Fruit fly (Drosophila melanogaster): ENCODE measurements around the gene hdm.

hdm gene

dm6 chrX:7920081-7920688 is at the start of gene hdm, which contains the start of gene Ykt6 (continued):
- TF ChIP-seq CG6272 (GFP tag; IDR thresholded peaks at IDR 0.05) = peak; percentile 85
- peak; percentile 64 for TF ChIP-seq CG1792 (GFP tag; optimal IDR thresholded peaks at IDR 0.05)
- TF ChIP-seq jumu (GFP tag; optimal IDR thresholded peaks at IDR 0.05) = peak; percentile 86
- TF ChIP-seq wek (GFP tag; optimal IDR thresholded peaks at IDR 0.05) = peak; percentile 51
- no peak for TF ChIP-seq Lim3 (GFP tag; IDR thresholded peaks at IDR 0.05)
- TF ChIP-seq Med (GFP tag) = peak; percentile 97
- peak; percentile 73 for TF ChIP-seq CG18599 (GFP tag; optimal IDR thresholded peaks at IDR 0.05)
- peak; percentile 74 for TF ChIP-seq Dip3 (GFP tag; optimal IDR thresholded peaks at IDR 0.05)
- TF ChIP-seq CG4730 (GFP tag; IDR thresholded peaks at IDR 0.05) = peak; percentile 77; the same call in 1 of the 2 replicates
- TF ChIP-seq emc (GFP tag; optimal IDR thresholded peaks at IDR 0.05) = peak; percentile 50
- TF ChIP-seq CG2202 (tag; optimal IDR thresholded peaks at IDR 0.05) = peak; percentile 59
- peak; percentile 28 for TF ChIP-seq CG4854 (GFP tag; optimal IDR thresholded peaks at IDR 0.05)
- TF ChIP-seq CG34376 (GFP tag; optimal IDR thresholded peaks at IDR 0.05) = peak; percentile 62
- no peak for TF ChIP-seq dati (GFP tag; IDR thresholded peaks at IDR 0.05)
- no peak for TF ChIP-seq CG12071 (GFP tag; optimal IDR thresholded peaks at IDR 0.05)
- peak; percentile 80 for TF ChIP-seq otp (GFP tag; IDR thresholded peaks at IDR 0.05)
- peak; percentile 68 for TF ChIP-seq CG8388 (GFP tag; optimal IDR thresholded peaks at IDR 0.05)
- no peak for TF ChIP-seq sd (tag; optimal IDR thresholded peaks at IDR 0.05)
- no peak for TF ChIP-seq ind (GFP tag; optimal IDR thresholded peaks at IDR 0.05)
- TF ChIP-seq CG1603 (tag; optimal IDR thresholded peaks at IDR 0.05) = peak; percentile 91
- TF ChIP-seq NK7.1 (GFP tag; optimal IDR thresholded peaks at IDR 0.05) = peak; percentile 51
- peak; percentile 8 for TF ChIP-seq CG31388 (GFP tag; optimal IDR thresholded peaks at IDR 0.05)
- no peak for TF ChIP-seq Kr (GFP tag; optimal IDR thresholded peaks at IDR 0.05)
- peak; percentile 85 for TF ChIP-seq Atf6 (GFP tag; IDR thresholded peaks at IDR 0.05)
- peak; percentile 90 for TF ChIP-seq Opbp (GFP tag; IDR thresholded peaks at IDR 0.05; ENCODE audit: partially characterized antibody)
- TF ChIP-seq Sry-β (GFP tag; optimal IDR thresholded peaks at IDR 0.05) = peak; percentile 12
- no peak for TF ChIP-seq tap (tag; optimal IDR thresholded peaks at IDR 0.05)
- TF ChIP-seq ranshi (GFP tag; IDR thresholded peaks at IDR 0.05) = peak; percentile 82
- TF ChIP-seq vfl (GFP tag; optimal IDR thresholded peaks at IDR 0.05) = peak; percentile 37
- peak; percentile 65; the same call in 2 of the 3 replicates for TF ChIP-seq Mrtf (GFP tag; IDR thresholded peaks at IDR 0.05)
- peak; percentile 84; the same call in 2 of the 3 replicates for TF ChIP-seq mld (GFP tag; IDR thresholded peaks at IDR 0.05; ENCODE audit: partially characterized antibody)
- peak; percentile 78; the same call in 1 of the 2 replicates for TF ChIP-seq rib (GFP tag; IDR thresholded peaks at IDR 0.05)
- no peak for TF ChIP-seq Dfd (GFP tag; optimal IDR thresholded peaks at IDR 0.05)
- peak; percentile 98 for TF ChIP-seq CG13287 (GFP tag; IDR thresholded peaks at IDR 0.05; ENCODE audit: partially characterized antibody)
- TF ChIP-seq CG34224 (GFP tag; IDR thresholded peaks at IDR 0.05; ENCODE audit: partially characterized antibody) = peak; percentile 99
- no peak for TF ChIP-seq unpg (GFP tag; optimal IDR thresholded peaks at IDR 0.05)
- peak; percentile 69 for TF ChIP-seq CG18262 (tag; optimal IDR thresholded peaks at IDR 0.05)
- peak; percentile 86 for TF ChIP-seq gro (GFP tag; optimal IDR thresholded peaks at IDR 0.05)
- no peak for TF ChIP-seq ab (GFP tag; optimal IDR thresholded peaks at IDR 0.05)
- TF ChIP-seq ftz-f1 (GFP tag; optimal IDR thresholded peaks at IDR 0.05) = no peak
- no peak for TF ChIP-seq CG43689 (GFP tag; IDR thresholded peaks at IDR 0.05)
- peak; percentile 85 for TF ChIP-seq zfh1 (GFP tag; IDR thresholded peaks at IDR 0.05)
- peak; percentile 37; the same call in 1 of the 2 replicates for TF ChIP-seq CG11696 (GFP tag; IDR thresholded peaks at IDR 0.05)
- TF ChIP-seq pnt (GFP tag; optimal IDR thresholded peaks at IDR 0.05) = peak; percentile 76
- TF ChIP-seq CG6791 (GFP tag; IDR thresholded peaks at IDR 0.05; ENCODE audit: partially characterized antibody) = peak; percentile 91
- no peak for TF ChIP-seq CG17912 (GFP tag; optimal IDR thresholded peaks at IDR 0.05)
- peak; percentile 29 for TF ChIP-seq scrt (GFP tag; optimal IDR thresholded peaks at IDR 0.05)
- peak; percentile 61 for TF ChIP-seq CG18011 (GFP tag; optimal IDR thresholded peaks at IDR 0.05)
- peak; percentile 70 for TF ChIP-seq Drgx (GFP tag; IDR thresholded peaks at IDR 0.05)
- peak; percentile 56 for TF ChIP-seq CG1233 (GFP tag; optimal IDR thresholded peaks at IDR 0.05)
